Worm (Caenorhabditis elegans): ENCODE results near the gene C28H8.7.

DNA sequence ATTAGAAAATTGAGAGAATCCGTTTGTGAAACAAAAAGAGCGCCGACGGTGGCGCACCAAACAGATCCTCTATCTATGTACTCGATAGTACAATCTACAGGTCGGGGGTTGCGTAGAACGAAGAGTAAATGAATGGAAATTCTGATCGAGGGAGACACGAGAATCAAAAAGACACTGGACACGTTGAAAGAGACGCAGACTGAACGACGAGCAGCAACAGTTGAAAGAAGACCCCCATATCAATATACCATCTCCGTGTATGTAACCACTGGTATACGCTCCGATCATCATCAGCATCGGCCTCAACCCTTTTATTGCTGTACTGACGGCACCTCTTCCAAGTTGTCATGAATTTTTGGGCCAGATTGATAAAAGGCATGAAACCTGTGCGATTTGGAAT is 50.5 kb downstream of the C28H8.7 start:
- no peak for TF ChIP-seq madf-2 (tag; optimal IDR thresholded peaks at IDR 0.05)
- TF ChIP-seq sox-4 (tag; optimal IDR thresholded peaks at IDR 0.05) = no peak
- no peak for TF ChIP-seq pha-4 (tag; optimal IDR thresholded peaks at IDR 0.05)
